Worm (Caenorhabditis elegans) whole organism, L1 larva: Measurements from ENCODE around the gene dnj-3.

Source experiments
- C04F5.9 ChIP-seq: sonication (generic microtip); optimal IDR thresholded peaks from 2 replicates; lab custom pipeline; 2016; ENCODE audit warnings: missing genetic modification characterization, missing compliant biosample characterization
- C16A3.4 ChIP-seq: fragments of 150-350 bp; optimal IDR thresholded peaks from 2 replicates; lab custom pipeline; 2014; ENCODE audit warnings: missing biosample characterization, missing genetic modification characterization
- F16B12.6 ChIP-seq: fragments of 150-350 bp; optimal IDR thresholded peaks from 2 replicates; lab custom pipeline; 2014; ENCODE audit warnings: missing biosample characterization, missing genetic modification characterization
- Y116A8C.19 ChIP-seq: sonication (generic microtip); optimal IDR thresholded peaks from 2 replicates; lab custom pipeline; 2016; ENCODE audit warnings: missing compliant biosample characterization, missing genetic modification characterization, borderline replicate concordance
- blmp-1 ChIP-seq: fragments of 150-350 bp; optimal IDR thresholded peaks from 2 replicates; lab custom pipeline; 2014; ENCODE audit warnings: missing biosample characterization, missing genetic modification characterization
- ceh-88 ChIP-seq: fragments of 200-800 bp; sonication (Bioruptor generic); IDR thresholded peaks from 2 replicates; pipeline ENCODE4 v1.3.6; 2022; ENCODE audit warnings: missing genetic modification characterization, missing compliant biosample characterization
- ces-1 ChIP-seq: fragments of 150-350 bp; optimal IDR thresholded peaks from 2 replicates; lab custom pipeline; 2014; ENCODE audit warnings: missing biosample characterization, missing genetic modification reagents, missing genetic modification characterization
- dsc-1 ChIP-seq: sonication (generic microtip); optimal IDR thresholded peaks from 2 replicates; lab custom pipeline; 2016; ENCODE audit warnings: mild to moderate bottlenecking, missing genetic modification characterization, missing compliant biosample characterization
- efl-1 ChIP-seq, 4 experiments: fragments of 150-350 bp; optimal IDR thresholded peaks in 3 of 4; peaks in 1 of 4; 1 replicate in 1 of 4; 2 replicates in 3 of 4; lab custom pipeline; 2014; ENCODE audit warnings: missing biosample characterization in 2 of 4, missing genetic modification characterization in 2 of 4, missing genetic modification reagents in 2 of 4
- efl-3 ChIP-seq: fragments of 200-800 bp; sonication (Bioruptor generic); optimal IDR thresholded peaks from 2 replicates; lab custom pipeline; 2018; ENCODE audit warnings: mild to moderate bottlenecking, missing genetic modification characterization, missing compliant biosample characterization
- elt-2 ChIP-seq: sonication (generic microtip); optimal IDR thresholded peaks from 2 replicates; lab custom pipeline; 2016; ENCODE audit warnings: missing genetic modification characterization, mild to moderate bottlenecking, inconsistent platforms, missing compliant biosample characterization, missing genetic modification reagents
- elt-3 ChIP-seq, 6 experiments: fragments of 150-350 bp in 1 of 6; sonication (generic microtip); optimal IDR thresholded peaks; 2 replicates each; lab custom pipeline; 2017 to 2018; ENCODE audit warnings: missing biosample characterization in 6 of 6, missing genetic modification characterization in 6 of 6, inconsistent platforms in 1 of 6
- hlh-17 ChIP-seq: fragments of 200-800 bp; sonication (Bioruptor generic); optimal IDR thresholded peaks from 2 replicates; lab custom pipeline; 2018; ENCODE audit warnings: missing genetic modification characterization, mild to moderate bottlenecking, missing compliant biosample characterization, moderate library complexity, borderline replicate concordance
- jun-1 ChIP-seq: fragments of 150-350 bp; optimal IDR thresholded peaks from 2 replicates; lab custom pipeline; 2014; ENCODE audit warnings: missing biosample characterization, missing genetic modification reagents, missing genetic modification characterization
- lin-13 ChIP-seq: fragments of 150-350 bp; optimal IDR thresholded peaks from 2 replicates; lab custom pipeline; 2014; ENCODE audit warnings: missing biosample characterization, missing genetic modification reagents, missing genetic modification characterization
- lin-14 ChIP-seq: fragments of 200-800 bp; sonication (Bioruptor generic); optimal IDR thresholded peaks from 2 replicates; lab custom pipeline; 2018; ENCODE audit warnings: mild to moderate bottlenecking, missing genetic modification characterization, moderate library complexity, missing compliant biosample characterization
- mab-9 ChIP-seq: fragments of 200-800 bp; sonication (Bioruptor generic); IDR thresholded peaks from 2 replicates; pipeline ENCODE4 v1.3.6; 2022; ENCODE audit warnings: missing genetic modification reagents, missing genetic modification characterization, missing compliant biosample characterization
- mef-2 ChIP-seq: fragments of 150-350 bp; optimal IDR thresholded peaks from 2 replicates; lab custom pipeline; 2014; ENCODE audit warnings: missing biosample characterization, missing genetic modification characterization
- nhr-11 ChIP-seq: fragments of 150-350 bp; optimal IDR thresholded peaks from 2 replicates; lab custom pipeline; 2014; ENCODE audit warnings: missing biosample characterization, missing genetic modification characterization
- nhr-19 ChIP-seq: fragments of 200-800 bp; sonication (Bioruptor generic); conservative IDR thresholded peaks from 2 replicates; pipeline ENCODE4 v1.3.6; 2022; ENCODE audit warnings: missing genetic modification characterization, missing compliant biosample characterization
- nhr-237 ChIP-seq: fragments of 150-350 bp; optimal IDR thresholded peaks from 2 replicates; lab custom pipeline; 2014; ENCODE audit warnings: missing biosample characterization, missing genetic modification characterization
- nhr-28 ChIP-seq: fragments of 150-350 bp; optimal IDR thresholded peaks from 2 replicates; lab custom pipeline; 2014; ENCODE audit warnings: missing biosample characterization, missing genetic modification characterization
- nhr-47 ChIP-seq: sonication (generic microtip); optimal IDR thresholded peaks from 2 replicates; lab custom pipeline; 2016; ENCODE audit warnings: mild to moderate bottlenecking, missing genetic modification characterization, moderate library complexity, missing compliant biosample characterization
- nhr-71 ChIP-seq: sonication (generic microtip); optimal IDR thresholded peaks from 2 replicates; lab custom pipeline; 2016; ENCODE audit warnings: mild to moderate bottlenecking, missing genetic modification characterization, moderate library complexity, missing compliant biosample characterization
- nhr-76 ChIP-seq: sonication (generic microtip); optimal IDR thresholded peaks from 2 replicates; lab custom pipeline; 2017; ENCODE audit warnings: missing biosample characterization, missing genetic modification characterization
- nhr-84 ChIP-seq: sonication (generic microtip); optimal IDR thresholded peaks from 2 replicates; lab custom pipeline; 2017; ENCODE audit warnings: missing biosample characterization, missing genetic modification characterization
- pag-3 ChIP-seq: sonication (generic microtip); optimal IDR thresholded peaks from 2 replicates; lab custom pipeline; 2017; ENCODE audit warnings: missing genetic modification characterization, mild to moderate bottlenecking, missing compliant biosample characterization, antibody characterized with exemption, borderline replicate concordance; ENCODE audit not compliant: insufficient read depth
- pqm-1 ChIP-seq: sonication (generic microtip); optimal IDR thresholded peaks from 3 replicates; lab custom pipeline; 2017; ENCODE audit warnings: missing biosample characterization, missing genetic modification characterization
- sptf-1 ChIP-seq: fragments of 150-350 bp; optimal IDR thresholded peaks from 2 replicates; lab custom pipeline; 2014; ENCODE audit warnings: missing biosample characterization, missing genetic modification characterization
- swsn-7 ChIP-seq: sonication (generic microtip); optimal IDR thresholded peaks from 2 replicates; lab custom pipeline; 2016; ENCODE audit warnings: missing genetic modification characterization, missing compliant biosample characterization
- tlp-1 ChIP-seq: fragments of 150-350 bp; optimal IDR thresholded peaks from 2 replicates; lab custom pipeline; 2014; ENCODE audit warnings: missing biosample characterization, missing genetic modification characterization
- unc-130 ChIP-seq: fragments of 150-350 bp; optimal IDR thresholded peaks from 2 replicates; lab custom pipeline; 2017; ENCODE audit warnings: missing biosample characterization, missing genetic modification characterization, inconsistent platforms
- unc-30 ChIP-seq: sonication (generic microtip); optimal IDR thresholded peaks from 2 replicates; lab custom pipeline; 2017; ENCODE audit warnings: missing biosample characterization, missing genetic modification characterization
- unc-62 ChIP-seq: fragments of 150-350 bp; optimal IDR thresholded peaks from 2 replicates; lab custom pipeline; 2014; ENCODE audit warnings: missing biosample characterization, missing genetic modification reagents, missing genetic modification characterization
- unc-86 ChIP-seq: sonication (generic microtip); optimal IDR thresholded peaks from 2 replicates; lab custom pipeline; 2016; ENCODE audit warnings: missing genetic modification characterization, missing compliant biosample characterization
- unc-98 ChIP-seq: fragments of 200-800 bp; sonication (Bioruptor generic); IDR thresholded peaks from 2 replicates; pipeline ENCODE4 v1.3.6; 2022; ENCODE audit warnings: missing genetic modification characterization, missing compliant biosample characterization
- vab-15 ChIP-seq: sonication (generic microtip); optimal IDR thresholded peaks from 2 replicates; lab custom pipeline; 2017; ENCODE audit warnings: missing genotype, mild to moderate bottlenecking, missing genetic modification characterization, missing compliant biosample characterization
- xbp-1 ChIP-seq: sonication (generic microtip); optimal IDR thresholded peaks from 2 replicates; lab custom pipeline; 2016; ENCODE audit warnings: missing genetic modification characterization, missing compliant biosample characterization
- ztf-11 ChIP-seq, 2 experiments: sonication (generic microtip); optimal IDR thresholded peaks; 2 replicates each; lab custom pipeline; 2016 to 2017; ENCODE audit warnings: missing genetic modification characterization in 2 of 2, missing biosample characterization in 1 of 2, missing compliant biosample characterization in 1 of 2

dnj-3 gene

DNA sequence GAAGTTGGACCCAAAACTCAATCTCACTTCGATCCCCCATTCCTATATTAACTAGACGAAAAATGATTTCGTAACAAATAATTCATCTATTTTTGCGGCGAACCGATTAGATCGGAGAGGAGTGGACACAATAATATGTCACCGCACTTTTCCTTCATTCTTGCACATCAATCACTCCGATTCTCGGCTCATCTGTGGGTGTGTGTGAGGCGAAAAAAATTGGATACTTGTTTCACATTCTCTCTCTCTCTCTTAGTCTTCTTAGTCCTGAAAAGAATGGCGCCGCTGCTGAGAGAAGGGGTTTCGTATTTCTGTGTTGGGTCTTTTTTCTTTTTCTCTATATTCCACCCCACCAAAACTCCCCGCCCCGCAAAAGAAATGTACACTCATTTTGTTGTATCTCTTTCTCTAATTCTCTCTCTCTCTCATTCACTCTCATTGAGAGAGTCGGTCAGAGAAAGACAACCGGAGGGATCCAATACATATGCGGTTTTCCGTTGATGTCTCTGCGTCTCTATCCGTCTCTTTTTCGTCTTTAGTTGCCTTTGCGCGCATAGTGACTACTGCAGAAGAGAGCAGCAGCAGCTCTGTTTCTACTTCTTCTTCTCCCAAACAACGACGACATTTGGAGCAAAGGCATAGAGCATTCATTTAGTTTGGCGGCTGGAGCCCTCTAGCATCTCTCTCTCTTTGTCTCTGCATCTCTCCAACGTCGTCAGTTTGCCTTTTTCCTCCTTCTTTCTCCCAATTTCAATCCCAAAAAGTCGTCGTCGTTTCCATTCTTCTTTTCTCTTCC is 2.7 kb downstream of the dnj-3 start, which contains the start of gene unc-76 (continued):
- TF ChIP-seq jun-1 (tag; lab: Kevin White, UChicago) (peak; percentile 81), elt-2 (tag; lab: Kevin White, UChicago) (no peak), unc-86 (tag; lab: Kevin White, UChicago) (peak; percentile 92), ztf-11 (tag; optimal IDR thresholded peaks at IDR 0.05; lab: Kevin White, UChicago) (peak in 1 of 2 experiments; percentile 58), sptf-1 (tag; lab: Kevin White, UChicago) (no peak), nhr-19 (peak; percentile 81), mab-9 (GFP tag; lab: Robert Waterston, UW) (peak; percentile 74), efl-1 (optimal IDR thresholded peaks at IDR 0.05; lab: Kevin White, UChicago) (peak; percentile 76 to 80), efl-1 (GFP tag; optimal IDR thresholded peaks at IDR 0.05 in 1 of 2; lab: Kevin White, UChicago) (peak; percentile 52 to 94), unc-30 (tag; lab: Kevin White, UChicago) (no peak), dsc-1 (tag; lab: Kevin White, UChicago) (peak; percentile 89), C04F5.9 (tag; lab: Kevin White, UChicago) (no peak), unc-98 (GFP tag; lab: Robert Waterston, UW) (no peak), blmp-1 (tag; lab: Kevin White, UChicago) (peak; percentile 36), nhr-71 (tag; lab: Kevin White, UChicago) (peak; percentile 94), xbp-1 (tag; lab: Kevin White, UChicago) (peak; percentile 80), ceh-88 (GFP tag; lab: Robert Waterston, UW) (no peak; the same call in 1 of the 2 replicates), C16A3.4 (tag; lab: Kevin White, UChicago) (peak; percentile 66), unc-62 (GFP tag; lab: Kevin White, UChicago) (no peak), tlp-1 (tag; lab: Kevin White, UChicago) (no peak), efl-3 (GFP tag; lab: Kevin White, UChicago) (no peak), unc-130 (peak; percentile 19), hlh-17 (no peak), pag-3 (tag; lab: Kevin White, UChicago) (no peak), mef-2 (tag; lab: Kevin White, UChicago) (peak; percentile 55), F16B12.6 (tag; lab: Kevin White, UChicago) (peak; percentile 12), nhr-47 (tag; lab: Kevin White, UChicago) (peak; percentile 88), nhr-76 (tag; lab: Kevin White, UChicago) (no peak), nhr-28 (no peak), lin-13 (GFP tag; lab: Kevin White, UChicago) (peak; percentile 62), Y116A8C.19 (no peak), swsn-7 (tag; lab: Kevin White, UChicago) (peak; percentile 90), nhr-84 (tag; lab: Kevin White, UChicago) (no peak), elt-3 (tag; optimal IDR thresholded peaks at IDR 0.05; lab: Kevin White, UChicago) (no peak), nhr-237 (tag; lab: Kevin White, UChicago) (peak; percentile 77), pqm-1 (tag; lab: Kevin White, UChicago) (no peak), vab-15 (no peak), ces-1 (no peak), nhr-11 (tag; lab: Kevin White, UChicago) (peak; percentile 63)
- TF ChIP-seq, all 84 proteins: peak for 52

DNA sequence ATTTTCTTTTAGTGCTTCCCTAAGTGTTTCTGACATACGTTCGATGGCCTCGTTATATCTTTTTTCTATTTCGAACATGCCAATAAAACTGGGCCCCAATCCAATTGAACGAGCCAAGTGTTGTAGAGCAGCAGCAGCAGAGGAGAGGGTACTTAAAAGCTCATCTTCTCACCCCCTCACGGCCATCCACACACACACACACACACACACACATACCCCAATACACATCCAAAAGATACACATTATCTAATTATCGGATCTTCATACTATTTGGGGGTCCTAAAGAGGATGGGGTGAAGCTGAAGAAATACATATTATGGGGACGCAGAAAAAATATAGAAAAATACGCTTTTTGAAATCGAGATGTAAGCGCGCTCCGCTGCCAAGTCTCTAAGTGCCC is 4.3 kb downstream of the dnj-3 start:
- TF ChIP-seq tlp-1 (tag; lab: Kevin White, UChicago) (no peak), lin-14 (GFP tag; lab: Kevin White, UChicago) (peak; percentile 64)
